Fruit fly (Drosophila melanogaster): ENCODE data around the gene CG3999.

Gene CG3999

dm6 chr3R:10263972-10264536 lies 12.7 kb downstream of the CG3999 start, which contains the start of gene Nuak:
Gene Nuak, plus strand, starts transcription at chr3R:10264306.
- TF ChIP-seq psq (optimal IDR thresholded peaks at IDR 0.05): no peak
- TF ChIP-seq EcR (GFP tag; optimal IDR thresholded peaks at IDR 0.05): no peak
- TF ChIP-seq pan (optimal IDR thresholded peaks at IDR 0.05): no peak
- no peak for TF ChIP-seq usp (GFP tag; optimal IDR thresholded peaks at IDR 0.05)
- TF ChIP-seq Dll (optimal IDR thresholded peaks at IDR 0.05): no peak
- TF ChIP-seq CG8478 (optimal IDR thresholded peaks at IDR 0.05): no peak

- no peak for TF ChIP-seq EcR (GFP tag; optimal IDR thresholded peaks at IDR 0.05)
- TF ChIP-seq Dll (optimal IDR thresholded peaks at IDR 0.05): peak; percentile 4
Observed at dm6 chr3R:10264601-10265421, 13.5 kb downstream of the CG3999 start.

dm6 chr3R:10265552-10266137 lies 14.3 kb downstream of the CG3999 start:
- no peak for TF ChIP-seq pan (optimal IDR thresholded peaks at IDR 0.05)
- TF ChIP-seq usp (GFP tag; optimal IDR thresholded peaks at IDR 0.05): no peak
- no peak for TF ChIP-seq EcR (GFP tag; optimal IDR thresholded peaks at IDR 0.05)
- no peak for TF ChIP-seq Dll (optimal IDR thresholded peaks at IDR 0.05)
- TF ChIP-seq psq (optimal IDR thresholded peaks at IDR 0.05): no peak
- no peak for TF ChIP-seq CG8478 (optimal IDR thresholded peaks at IDR 0.05)

- TF ChIP-seq psq (optimal IDR thresholded peaks at IDR 0.05): no peak
- TF ChIP-seq EcR (GFP tag; optimal IDR thresholded peaks at IDR 0.05): no peak
- no peak for TF ChIP-seq usp (GFP tag; optimal IDR thresholded peaks at IDR 0.05)
- no peak for TF ChIP-seq Dll (optimal IDR thresholded peaks at IDR 0.05)
- TF ChIP-seq pan (optimal IDR thresholded peaks at IDR 0.05): no peak
- TF ChIP-seq CG8478 (optimal IDR thresholded peaks at IDR 0.05): no peak
Observed at dm6 chr3R:10266624-10267492, 15.5 kb downstream of the CG3999 start.

dm6 chr3R:10268101-10268864 lies 17.0 kb downstream of the CG3999 start:
- TF ChIP-seq CG8478 (optimal IDR thresholded peaks at IDR 0.05) (no peak), Dll (optimal IDR thresholded peaks at IDR 0.05) (no peak), EcR (GFP tag; optimal IDR thresholded peaks at IDR 0.05) (no peak), pan (optimal IDR thresholded peaks at IDR 0.05) (no peak), psq (optimal IDR thresholded peaks at IDR 0.05) (no peak), usp (GFP tag; optimal IDR thresholded peaks at IDR 0.05) (no peak)

dm6 chr3R:10268865-10269442 lies 17.6 kb downstream of the CG3999 start:
- TF ChIP-seq Dll (optimal IDR thresholded peaks at IDR 0.05): no peak
- no peak for TF ChIP-seq psq (optimal IDR thresholded peaks at IDR 0.05)
- no peak for TF ChIP-seq pan (optimal IDR thresholded peaks at IDR 0.05)
- no peak for TF ChIP-seq CG8478 (optimal IDR thresholded peaks at IDR 0.05)
- no peak for TF ChIP-seq EcR (GFP tag; optimal IDR thresholded peaks at IDR 0.05)
- no peak for TF ChIP-seq usp (GFP tag; optimal IDR thresholded peaks at IDR 0.05)

- TF ChIP-seq pan (optimal IDR thresholded peaks at IDR 0.05) (no peak), EcR (GFP tag; optimal IDR thresholded peaks at IDR 0.05) (no peak)
Observed at dm6 chr3R:10269921-10270431, 18.7 kb downstream of the CG3999 start.

- no peak for TF ChIP-seq CG8478 (optimal IDR thresholded peaks at IDR 0.05)
- TF ChIP-seq Dll (optimal IDR thresholded peaks at IDR 0.05): no peak
- no peak for TF ChIP-seq psq (optimal IDR thresholded peaks at IDR 0.05)
- no peak for TF ChIP-seq usp (GFP tag; optimal IDR thresholded peaks at IDR 0.05)
- TF ChIP-seq pan (optimal IDR thresholded peaks at IDR 0.05): no peak
- TF ChIP-seq EcR (GFP tag; optimal IDR thresholded peaks at IDR 0.05): no peak
Observed at dm6 chr3R:10272695-10273094, 21.4 kb downstream of the CG3999 start.

- TF ChIP-seq pan (optimal IDR thresholded peaks at IDR 0.05) (no peak), psq (optimal IDR thresholded peaks at IDR 0.05) (no peak), CG8478 (optimal IDR thresholded peaks at IDR 0.05) (no peak), EcR (GFP tag; optimal IDR thresholded peaks at IDR 0.05) (no peak), Dll (optimal IDR thresholded peaks at IDR 0.05) (no peak)
Observed at dm6 chr3R:10274306-10274705, 23.0 kb downstream of the CG3999 start.

dm6 chr3R:10274829-10275228 lies 23.5 kb downstream of the CG3999 start:
- no peak for TF ChIP-seq usp (GFP tag; optimal IDR thresholded peaks at IDR 0.05)
- TF ChIP-seq psq (optimal IDR thresholded peaks at IDR 0.05): no peak
- TF ChIP-seq EcR (GFP tag; optimal IDR thresholded peaks at IDR 0.05): no peak
- TF ChIP-seq Dll (optimal IDR thresholded peaks at IDR 0.05): no peak
- no peak for TF ChIP-seq pan (optimal IDR thresholded peaks at IDR 0.05)
- TF ChIP-seq CG8478 (optimal IDR thresholded peaks at IDR 0.05): no peak

- TF ChIP-seq EcR (GFP tag; optimal IDR thresholded peaks at IDR 0.05) (no peak), Dll (optimal IDR thresholded peaks at IDR 0.05) (no peak), psq (optimal IDR thresholded peaks at IDR 0.05) (no peak), CG8478 (optimal IDR thresholded peaks at IDR 0.05) (no peak), usp (GFP tag; optimal IDR thresholded peaks at IDR 0.05) (no peak), pan (optimal IDR thresholded peaks at IDR 0.05) (no peak)
Observed at dm6 chr3R:10276002-10276401, 24.7 kb downstream of the CG3999 start.
